Worm (Caenorhabditis elegans) whole organism, L4 larva: ENCODE results near the gene F54D5.3.
A peak's percentile ranks its signal among the peaks of the same experiment; 100 is the strongest.

Source experiments
- F37D6.2 ChIP-seq: sonication (generic microtip); optimal IDR thresholded peaks from 2 replicates; lab custom pipeline; 2016; ENCODE audit warnings: mild to moderate bottlenecking, missing genetic modification characterization, missing compliant biosample characterization
- F44E2.7 ChIP-seq: fragments of 200-800 bp; sonication (Bioruptor generic); IDR thresholded peaks from 2 replicates; pipeline ENCODE4 v2.1.2; 2022; ENCODE audit warnings: missing genetic modification characterization, missing compliant biosample characterization
- F49E8.2 ChIP-seq: sonication (generic microtip); optimal IDR thresholded peaks from 2 replicates; lab custom pipeline; 2016; ENCODE audit warnings: missing compliant biosample characterization, mild to moderate bottlenecking, missing genetic modification characterization, borderline replicate concordance
- R02D3.7 ChIP-seq: fragments of 150-350 bp; sonication (generic microtip); optimal IDR thresholded peaks from 3 replicates; lab custom pipeline; 2014; ENCODE audit warnings: missing biosample characterization, missing genetic modification characterization
- T20F7.1 ChIP-seq: fragments of 200-800 bp; sonication (Bioruptor generic); optimal IDR thresholded peaks from 2 replicates; lab custom pipeline; 2018; ENCODE audit warnings: mild to moderate bottlenecking, missing genetic modification characterization, missing compliant biosample characterization
- Y75B8A.6 ChIP-seq: fragments of 200-800 bp; sonication (Bioruptor generic); IDR thresholded peaks from 2 replicates; pipeline ENCODE4 v1.3.6; 2022; ENCODE audit warnings: missing genetic modification reagents, missing genetic modification characterization, missing compliant biosample characterization
- ZK546.5 ChIP-seq, 2 experiments: sonication (generic microtip); optimal IDR thresholded peaks; 2 replicates each; lab custom pipeline; 2017; ENCODE audit warnings: missing biosample characterization in 2 of 2, missing genetic modification characterization in 2 of 2
- ama-1 ChIP-seq: fragments of 150-350 bp; optimal IDR thresholded peaks from 2 replicates; lab custom pipeline; 2014; ENCODE audit warnings: inconsistent platforms, mixed read lengths
- arid-1 ChIP-seq: fragments of 200-800 bp; sonication (Bioruptor generic); conservative IDR thresholded peaks from 2 replicates; pipeline ENCODE4 v1.3.6; 2022; ENCODE audit warnings: missing genetic modification reagents, missing genetic modification characterization, missing compliant biosample characterization
- attf-4 ChIP-seq: sonication (generic microtip); optimal IDR thresholded peaks from 3 replicates; lab custom pipeline; 2017; ENCODE audit warnings: missing biosample characterization, missing genetic modification characterization
- ceh-32 ChIP-seq: sonication (generic microtip); optimal IDR thresholded peaks from 2 replicates; lab custom pipeline; 2016; ENCODE audit warnings: mild to moderate bottlenecking, missing genetic modification characterization, missing compliant biosample characterization; ENCODE audit not compliant: poor library complexity
- ceh-44 ChIP-seq: fragments of 200-800 bp; sonication (Bioruptor generic); IDR thresholded peaks from 2 replicates; pipeline ENCODE4 v1.3.6; 2022; ENCODE audit warnings: missing genetic modification reagents, missing genetic modification characterization, missing compliant biosample characterization
- ces-1 ChIP-seq: fragments of 150-350 bp; sonication (generic microtip); optimal IDR thresholded peaks from 4 replicates; lab custom pipeline; 2014; ENCODE audit warnings: missing biosample characterization, missing genetic modification reagents, missing genetic modification characterization
- daf-16 ChIP-seq, 3 experiments: sonication (generic microtip); optimal IDR thresholded peaks; 2 replicates each; lab custom pipeline; 2016 to 2017; ENCODE audit warnings: missing genetic modification characterization in 3 of 3, missing genetic modification reagents in 3 of 3, mild to moderate bottlenecking in 2 of 3, missing compliant biosample characterization in 2 of 3, missing biosample characterization in 1 of 3, moderate library complexity in 1 of 3
- daf-8 ChIP-seq: fragments of 200-800 bp; sonication (Bioruptor generic); IDR thresholded peaks from 2 replicates; pipeline ENCODE4 v1.3.6; 2022; ENCODE audit warnings: missing genetic modification characterization, missing compliant biosample characterization
- dmd-9 ChIP-seq: fragments of 200-800 bp; sonication (Bioruptor generic); IDR thresholded peaks from 2 replicates; pipeline ENCODE4 v1.3.6; 2022; ENCODE audit warnings: missing genetic modification reagents, missing genetic modification characterization, missing compliant biosample characterization
- fos-1 ChIP-seq: fragments of 150-350 bp; optimal IDR thresholded peaks from 2 replicates; lab custom pipeline; 2014; ENCODE audit warnings: missing biosample characterization, missing genetic modification characterization
- hmg-1.1 ChIP-seq: fragments of 200-800 bp; sonication (Bioruptor generic); IDR thresholded peaks from 2 replicates; pipeline ENCODE4 v1.3.6; 2022; ENCODE audit warnings: missing genetic modification reagents, missing genetic modification characterization, missing compliant biosample characterization
- lim-7 ChIP-seq: fragments of 200-800 bp; sonication (Bioruptor generic); IDR thresholded peaks from 2 replicates; pipeline ENCODE4 v1.3.6; 2022; ENCODE audit warnings: missing genetic modification characterization, missing compliant biosample characterization
- lin-13 ChIP-seq: fragments of 150-350 bp; optimal IDR thresholded peaks from 2 replicates; lab custom pipeline; 2014; ENCODE audit warnings: missing biosample characterization, missing genetic modification reagents, missing genetic modification characterization
- lin-29 ChIP-seq: fragments of 200-800 bp; sonication (Bioruptor generic); IDR thresholded peaks from 2 replicates; pipeline ENCODE4 v1.3.6; 2022; ENCODE audit warnings: missing genetic modification reagents, missing genetic modification characterization, missing compliant biosample characterization
- lin-38 ChIP-seq: fragments of 200-800 bp; sonication (Bioruptor generic); IDR thresholded peaks from 2 replicates; pipeline ENCODE4 v1.3.6; 2022; ENCODE audit warnings: missing genetic modification reagents, missing genetic modification characterization, missing compliant biosample characterization
- lsy-2 ChIP-seq, 2 experiments: fragments of 150-350 bp in 1 of 2; sonication (generic microtip) in 1 of 2; optimal IDR thresholded peaks; 2 replicates each; lab custom pipeline; 2014 to 2017; ENCODE audit warnings: missing biosample characterization in 2 of 2, missing genetic modification characterization in 2 of 2
- madf-5 ChIP-seq, 2 experiments: fragments of 200-800 bp; sonication (Bioruptor generic); IDR thresholded peaks; 2 replicates each; pipeline ENCODE4 v1.3.6; 2022; ENCODE audit warnings: missing compliant biosample characterization in 2 of 2, missing genetic modification characterization in 2 of 2
- mxl-3 ChIP-seq: fragments of 200-800 bp; sonication (Bioruptor generic); optimal IDR thresholded peaks from 2 replicates; lab custom pipeline; 2018; ENCODE audit warnings: mild to moderate bottlenecking, missing genetic modification characterization, missing compliant biosample characterization
- nhr-10 ChIP-seq: fragments of 150-350 bp; optimal IDR thresholded peaks from 2 replicates; lab custom pipeline; 2014; ENCODE audit warnings: missing biosample characterization, missing genetic modification characterization
- nhr-102 ChIP-seq: sonication (generic microtip); optimal IDR thresholded peaks from 2 replicates; lab custom pipeline; 2016; ENCODE audit warnings: mild to moderate bottlenecking, missing genetic modification characterization, moderate library complexity, missing compliant biosample characterization
- nhr-111 ChIP-seq: fragments of 200-800 bp; sonication (Bioruptor generic); optimal IDR thresholded peaks from 2 replicates; lab custom pipeline; 2018; ENCODE audit warnings: mild to moderate bottlenecking, missing genetic modification characterization, missing compliant biosample characterization
- nhr-25 ChIP-seq: sonication (generic microtip); optimal IDR thresholded peaks from 2 replicates; lab custom pipeline; 2017; ENCODE audit warnings: missing genetic modification characterization, mild to moderate bottlenecking, missing compliant biosample characterization, antibody characterized with exemption, moderate library complexity, borderline replicate concordance; ENCODE audit not compliant: insufficient read depth
- nhr-41 ChIP-seq: fragments of 200-800 bp; sonication (Bioruptor generic); IDR thresholded peaks from 2 replicates; pipeline ENCODE4 v1.3.6; 2022; ENCODE audit warnings: missing genetic modification reagents, missing genetic modification characterization, missing compliant biosample characterization
- nhr-6 ChIP-seq: fragments of 150-350 bp; optimal IDR thresholded peaks from 2 replicates; lab custom pipeline; 2014; ENCODE audit warnings: missing biosample characterization, missing genetic modification characterization
- nhr-76 ChIP-seq: fragments of 150-350 bp; optimal IDR thresholded peaks from 2 replicates; lab custom pipeline; 2014; ENCODE audit warnings: missing biosample characterization, missing genetic modification characterization
- pha-4 ChIP-seq, 2 experiments: fragments of 150-350 bp in 1 of 2; fragments of 200-800 bp in 1 of 2; sonication (Bioruptor generic) in 1 of 2; IDR thresholded peaks in 1 of 2; optimal IDR thresholded peaks in 1 of 2; 2 replicates each; pipeline versions ENCODE4 v1.3.6 to Lab custom; 2014 to 2022; ENCODE audit warnings: missing genetic modification characterization in 2 of 2, missing genetic modification reagents in 2 of 2, missing biosample characterization in 1 of 2, missing compliant biosample characterization in 1 of 2
- rbr-2 ChIP-seq: sonication (generic microtip); optimal IDR thresholded peaks from 2 replicates; lab custom pipeline; 2016; ENCODE audit warnings: missing genotype, missing genetic modification characterization, missing compliant biosample characterization
- saeg-2 ChIP-seq: fragments of 200-800 bp; sonication (Bioruptor generic); IDR thresholded peaks from 2 replicates; pipeline ENCODE4 v1.3.6; 2022; ENCODE audit warnings: missing genetic modification reagents, missing genetic modification characterization, missing compliant biosample characterization
- sdz-12 ChIP-seq: fragments of 200-800 bp; sonication (Bioruptor generic); optimal IDR thresholded peaks from 2 replicates; lab custom pipeline; 2018; ENCODE audit warnings: mild to moderate bottlenecking, missing genetic modification characterization, missing compliant biosample characterization
- skn-1 ChIP-seq: fragments of 150-350 bp; optimal IDR thresholded peaks from 2 replicates; lab custom pipeline; 2014; ENCODE audit warnings: missing biosample characterization, missing genetic modification characterization
- snpc-1.2 ChIP-seq: fragments of 200-800 bp; sonication (Bioruptor generic); IDR thresholded peaks from 2 replicates; pipeline ENCODE4 v1.3.6; 2022; ENCODE audit warnings: missing genetic modification reagents, missing genetic modification characterization, missing compliant biosample characterization
- spr-1 ChIP-seq: sonication (generic microtip); optimal IDR thresholded peaks from 2 replicates; lab custom pipeline; 2016; ENCODE audit warnings: mild to moderate bottlenecking, missing genetic modification characterization, missing compliant biosample characterization
- tag-97 ChIP-seq: fragments of 200-800 bp; sonication (Bioruptor generic); IDR thresholded peaks from 2 replicates; pipeline ENCODE4 v1.3.6; 2022; ENCODE audit warnings: missing genetic modification characterization, missing compliant biosample characterization
- unc-130 ChIP-seq: sonication (generic microtip); optimal IDR thresholded peaks from 2 replicates; lab custom pipeline; 2016; ENCODE audit warnings: missing genetic modification reagents, missing genetic modification characterization, missing compliant biosample characterization
- unc-62 ChIP-seq, 3 experiments: fragments of 150-350 bp in 1 of 3; sonication (generic microtip); optimal IDR thresholded peaks in 2 of 3; peaks in 1 of 3; 1 replicate in 1 of 3; 2 replicates in 2 of 3; lab custom pipeline; 2014 to 2017; ENCODE audit warnings: missing biosample characterization in 3 of 3, missing genetic modification characterization in 3 of 3, missing genetic modification reagents in 3 of 3, missing genotype in 1 of 3
- vab-7 ChIP-seq: fragments of 200-800 bp; sonication (Bioruptor generic); IDR thresholded peaks from 2 replicates; pipeline ENCODE4 v1.3.6; 2022; ENCODE audit warnings: missing genetic modification reagents, missing genetic modification characterization, missing compliant biosample characterization
- zag-1 ChIP-seq: fragments of 150-350 bp; optimal IDR thresholded peaks from 2 replicates; lab custom pipeline; 2014; ENCODE audit warnings: missing biosample characterization, missing genetic modification characterization
- zfp-2 ChIP-seq: sonication (generic microtip); optimal IDR thresholded peaks from 2 replicates; lab custom pipeline; 2016; ENCODE audit warnings: mild to moderate bottlenecking, missing genetic modification characterization, missing compliant biosample characterization
- zip-11 ChIP-seq: fragments of 200-800 bp; sonication (Bioruptor generic); IDR thresholded peaks from 2 replicates; pipeline ENCODE4 v1.3.6; 2022; ENCODE audit warnings: missing genetic modification characterization, missing compliant biosample characterization
- ztf-11 ChIP-seq: fragments of 150-350 bp; optimal IDR thresholded peaks from 2 replicates; lab custom pipeline; 2014; ENCODE audit warnings: missing biosample characterization, missing genetic modification characterization
- ztf-7 ChIP-seq: fragments of 150-350 bp; optimal IDR thresholded peaks from 2 replicates; lab custom pipeline; 2014; ENCODE audit warnings: missing biosample characterization, missing genetic modification characterization

The F54D5.3 gene

DNA sequence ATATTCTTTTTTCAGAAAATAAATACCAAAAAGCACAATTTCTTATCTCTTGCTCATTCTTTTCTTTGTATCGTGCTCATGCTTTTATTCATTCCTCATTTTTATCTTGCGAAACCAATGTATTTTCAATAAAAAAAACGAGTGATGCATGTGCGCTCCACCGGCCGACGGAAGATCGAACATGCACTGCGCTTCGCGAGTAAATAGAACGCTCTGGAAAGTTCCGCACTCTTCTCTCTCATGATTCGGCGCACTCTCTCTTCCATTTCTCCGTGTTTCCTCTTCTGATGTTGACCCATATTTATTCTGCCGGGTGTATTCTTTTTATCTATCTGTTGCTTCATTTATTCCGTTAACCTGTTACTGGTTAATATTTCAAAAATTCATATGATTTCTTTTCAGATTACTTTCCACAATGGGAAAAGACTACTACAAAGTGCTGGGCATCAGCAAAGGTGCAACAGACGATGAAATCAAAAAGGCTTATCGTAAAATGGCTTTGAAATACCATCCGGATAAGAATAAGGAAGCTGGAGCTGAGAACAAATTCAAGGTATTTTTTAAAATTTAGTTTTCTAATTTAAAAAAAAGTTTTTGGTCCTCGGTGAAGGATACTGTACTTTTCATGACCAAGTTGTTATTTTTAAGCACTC, 26.2 kb upstream of the F54D5.3 start, which contains the start of gene dnj-13 (continued):
- no peak for TF ChIP-seq skn-1 (tag; lab: Kevin White, UChicago)
- peak; percentile 93 for TF ChIP-seq saeg-2
- TF ChIP-seq zag-1 (tag; lab: Kevin White, UChicago), result no peak
- no peak for TF ChIP-seq nhr-76
- TF ChIP-seq madf-5 (GFP tag; IDR thresholded peaks at IDR 0.05; lab: Robert Waterston, UW), result peak; percentile 87 to 91; a peak in 3 of 4 replicates
- TF ChIP-seq T20F7.1 (GFP tag; lab: Kevin White, UChicago), result peak; percentile 89
- TF ChIP-seq daf-16 (GFP tag; optimal IDR thresholded peaks at IDR 0.05; lab: Kevin White, UChicago), result peak; percentile 54 to 97
- TF ChIP-seq daf-16 (tag; optimal IDR thresholded peaks at IDR 0.05; lab: Kevin White, UChicago), result peak; percentile 79
- peak; percentile 99 for TF ChIP-seq lin-38 (GFP tag; lab: Robert Waterston, UW)
- no peak for TF ChIP-seq ZK546.5 (tag; optimal IDR thresholded peaks at IDR 0.05; lab: Kevin White, UChicago)
- peak; percentile 87; the same call in 1 of the 2 replicates for TF ChIP-seq tag-97 (GFP tag; lab: Robert Waterston, UW)
- TF ChIP-seq lim-7, result peak; percentile 66
- TF ChIP-seq arid-1 (GFP tag; lab: Robert Waterston, UW), result peak; percentile 97
- peak; percentile 93 for TF ChIP-seq nhr-102 (tag; lab: Kevin White, UChicago)
- TF ChIP-seq unc-62 (GFP tag; optimal IDR thresholded peaks at IDR 0.05 in 1 of 2; lab: Kevin White, UChicago), result peak in 1 of 2 experiments; percentile 84
- TF ChIP-seq unc-62 (tag; optimal IDR thresholded peaks at IDR 0.05; lab: Kevin White, UChicago), result no peak
- TF ChIP-seq daf-8 (GFP tag; lab: Robert Waterston, UW), result no peak
- peak; percentile 92 for TF ChIP-seq ceh-44
- peak; percentile 88 to 94 for TF ChIP-seq lsy-2 (tag; optimal IDR thresholded peaks at IDR 0.05; lab: Kevin White, UChicago)
- TF ChIP-seq ztf-11 (tag; lab: Kevin White, UChicago), result peak; percentile 13
- no peak for TF ChIP-seq attf-4
- peak; percentile 28 for TF ChIP-seq ceh-32 (tag; lab: Kevin White, UChicago)
- TF ChIP-seq F44E2.7 (GFP tag; lab: Robert Waterston, UW), result no peak
- no peak for TF ChIP-seq fos-1 (tag; lab: Kevin White, UChicago)
- peak; percentile 94 for TF ChIP-seq F49E8.2 (tag; lab: Kevin White, UChicago)
- TF ChIP-seq dmd-9, result peak; percentile 79
- peak; percentile 87 for TF ChIP-seq snpc-1.2
- TF ChIP-seq lin-13, result peak; percentile 91
- TF ChIP-seq nhr-10 (tag; lab: Kevin White, UChicago), result peak; percentile 63
- no peak for TF ChIP-seq ces-1 (GFP tag; lab: Kevin White, UChicago)
- TF ChIP-seq lin-29 (GFP tag; lab: Robert Waterston, UW), result peak; percentile 91
- peak; percentile 61 for TF ChIP-seq unc-130
- peak; percentile 71 for TF ChIP-seq ama-1 (lab: Kevin White, UChicago)
- peak; percentile 91 for TF ChIP-seq F37D6.2 (tag; lab: Kevin White, UChicago)
- TF ChIP-seq rbr-2, result peak; percentile 96
- peak; percentile 85 for TF ChIP-seq vab-7 (GFP tag; lab: Robert Waterston, UW)
- peak; percentile 94 for TF ChIP-seq nhr-41 (GFP tag; lab: Robert Waterston, UW)
- TF ChIP-seq nhr-111 (GFP tag; lab: Kevin White, UChicago), result peak; percentile 96
- peak; percentile 39 for TF ChIP-seq ztf-7 (tag; lab: Kevin White, UChicago)
- peak; percentile 90; the same call in 1 of the 2 replicates for TF ChIP-seq Y75B8A.6
- no peak for TF ChIP-seq R02D3.7
- peak; percentile 73 for TF ChIP-seq zfp-2 (tag; lab: Kevin White, UChicago)
- TF ChIP-seq hmg-1.1 (GFP tag; lab: Robert Waterston, UW), result peak; percentile 97
- TF ChIP-seq sdz-12, result peak; percentile 95
- TF ChIP-seq nhr-6 (tag; lab: Kevin White, UChicago), result peak; percentile 80
- peak; percentile 68 for TF ChIP-seq nhr-25 (tag; lab: Kevin White, UChicago)
- TF ChIP-seq pha-4 (GFP tag; IDR thresholded peaks at IDR 0.05; lab: Robert Waterston, UW), result peak; percentile 98
- peak; percentile 89 for TF ChIP-seq pha-4 (tag; optimal IDR thresholded peaks at IDR 0.05; lab: Kevin White, UChicago)
- TF ChIP-seq mxl-3 (GFP tag; lab: Kevin White, UChicago), result peak; percentile 88
- TF ChIP-seq zip-11 (GFP tag; lab: Robert Waterston, UW), result 0 out of 2 replicates have a peak, but pooled peaks have one; percentile 20
- TF ChIP-seq spr-1, result peak; percentile 95
